Fruit fly (Drosophila melanogaster) S2 (cell line): ENCODE measurements around the gene CG9775.

Source experiments
- CG8478 ChIP-seq: fragments of >200 bp; optimal IDR thresholded peaks from 2 replicates; lab custom pipeline; 2018
- CTCF ChIP-seq, 2 experiments: fragments of >200 bp; optimal IDR thresholded peaks; 2 replicates each; lab custom pipeline; 2018

CG9775 gene

DNA sequence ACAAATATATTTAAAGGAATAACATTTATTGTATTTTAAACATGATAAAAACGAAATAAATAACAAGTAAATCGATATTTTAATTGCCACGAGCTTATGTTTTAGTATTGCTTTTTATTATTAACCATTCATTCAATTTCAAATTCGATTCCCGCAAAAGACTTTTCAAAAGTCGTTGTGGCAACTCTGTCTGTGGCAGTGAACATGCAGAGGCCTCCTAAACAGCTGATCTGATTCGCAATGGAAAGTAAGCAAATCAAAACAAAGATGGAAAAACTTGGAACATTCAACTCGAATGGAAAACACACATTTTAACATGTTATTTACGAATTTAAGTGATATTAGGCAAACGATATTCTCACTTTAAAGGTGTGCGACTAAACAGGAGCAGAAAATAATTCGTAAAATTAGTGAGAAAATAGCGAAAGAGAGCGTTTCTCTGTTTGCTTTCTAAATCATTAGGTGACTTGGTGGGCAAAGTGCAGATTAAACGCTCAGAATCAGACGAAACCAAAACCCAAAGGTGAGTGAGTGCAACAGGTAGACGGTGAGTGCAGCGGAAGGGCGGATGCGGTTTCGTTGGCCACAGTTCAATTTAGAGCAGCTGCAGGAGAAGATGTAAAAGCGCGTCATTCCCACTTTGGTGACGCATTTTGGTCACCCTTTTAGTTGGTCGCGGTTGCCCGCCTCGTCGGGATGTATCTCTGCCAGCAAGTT, 13.1 kb upstream of the CG9775 start, which contains the start of gene spartin:
Gene spartin, plus strand, starts transcription at position 244 of the 717 bp plus-strand sequence.
- TF ChIP-seq CG8478 (lab: Kevin White, UChicago) (no peak), CTCF (optimal IDR thresholded peaks at IDR 0.05; lab: Kevin White, UChicago) (no peak)

DNA sequence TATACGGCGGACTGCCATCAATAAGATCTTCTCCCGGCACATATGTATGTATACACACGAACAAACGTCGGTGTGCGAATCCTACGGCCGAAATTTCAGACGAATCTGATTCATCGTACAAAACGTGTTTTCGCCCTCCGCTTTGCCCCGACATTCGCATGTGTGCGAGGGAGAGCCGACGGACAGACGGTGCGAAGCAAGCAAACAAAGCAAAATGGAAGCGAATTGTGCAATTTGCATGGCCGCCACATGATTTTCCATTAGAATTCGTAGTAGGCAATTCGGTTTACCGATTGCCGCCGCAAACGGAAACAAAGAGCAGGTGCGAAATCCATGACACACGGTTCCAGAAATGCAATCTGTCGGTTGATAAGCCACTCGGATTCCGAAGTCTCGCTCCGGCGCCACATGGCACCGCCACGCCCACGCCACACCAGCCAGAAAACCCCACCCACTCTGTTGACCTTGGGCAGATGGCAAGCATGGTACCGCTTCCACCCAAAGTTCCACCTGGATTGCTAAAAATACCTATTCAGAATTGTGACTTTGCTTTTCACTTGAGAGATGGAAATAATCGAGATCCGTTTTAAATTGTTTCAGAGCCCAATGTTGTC, 8.3 kb upstream of the CG9775 start:
- TF ChIP-seq CG8478 (lab: Kevin White, UChicago): no peak
- no peak for TF ChIP-seq CTCF (optimal IDR thresholded peaks at IDR 0.05; lab: Kevin White, UChicago)

DNA sequence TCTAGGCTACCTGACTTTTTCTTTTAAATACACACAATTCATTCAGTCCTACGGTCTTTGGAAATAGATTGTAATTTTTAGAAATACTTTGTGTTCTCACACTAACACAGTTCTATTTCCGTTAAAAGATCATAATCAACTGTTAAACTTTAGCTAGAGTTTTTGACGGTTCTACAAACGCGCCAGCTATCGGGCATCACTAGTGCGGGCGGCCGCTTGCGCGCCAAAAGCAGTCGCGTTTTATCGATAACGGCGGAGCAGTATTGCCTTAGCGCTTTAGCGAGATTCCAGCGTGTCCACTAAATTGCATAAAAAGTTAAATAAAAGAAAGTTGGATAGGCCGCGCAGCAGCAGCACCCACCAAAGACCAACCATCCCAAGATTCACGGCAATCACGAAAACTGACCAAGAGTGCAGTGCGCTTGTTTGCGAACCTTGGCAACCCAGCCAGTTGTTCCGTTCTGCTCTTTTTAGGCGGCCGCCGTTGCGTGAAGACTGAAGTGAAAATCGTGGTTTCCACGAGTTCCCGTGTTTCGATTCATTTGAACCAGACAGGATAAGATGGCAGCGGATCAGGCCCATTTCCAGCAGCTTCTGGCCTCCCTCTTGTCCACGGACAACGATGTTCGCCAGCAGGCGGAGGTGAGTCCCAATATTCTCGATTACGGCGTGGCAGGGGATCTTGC, 7.6 kb upstream of the CG9775 start, which contains the start of gene Karybeta3:
Gene Karybeta3, plus strand, starts transcription at position 51 of the 686 bp plus-strand sequence.
- TF ChIP-seq CG8478 (lab: Kevin White, UChicago) (no peak), CTCF (optimal IDR thresholded peaks at IDR 0.05; lab: Kevin White, UChicago) (peak in 1 of 2 experiments; percentile 55)

DNA sequence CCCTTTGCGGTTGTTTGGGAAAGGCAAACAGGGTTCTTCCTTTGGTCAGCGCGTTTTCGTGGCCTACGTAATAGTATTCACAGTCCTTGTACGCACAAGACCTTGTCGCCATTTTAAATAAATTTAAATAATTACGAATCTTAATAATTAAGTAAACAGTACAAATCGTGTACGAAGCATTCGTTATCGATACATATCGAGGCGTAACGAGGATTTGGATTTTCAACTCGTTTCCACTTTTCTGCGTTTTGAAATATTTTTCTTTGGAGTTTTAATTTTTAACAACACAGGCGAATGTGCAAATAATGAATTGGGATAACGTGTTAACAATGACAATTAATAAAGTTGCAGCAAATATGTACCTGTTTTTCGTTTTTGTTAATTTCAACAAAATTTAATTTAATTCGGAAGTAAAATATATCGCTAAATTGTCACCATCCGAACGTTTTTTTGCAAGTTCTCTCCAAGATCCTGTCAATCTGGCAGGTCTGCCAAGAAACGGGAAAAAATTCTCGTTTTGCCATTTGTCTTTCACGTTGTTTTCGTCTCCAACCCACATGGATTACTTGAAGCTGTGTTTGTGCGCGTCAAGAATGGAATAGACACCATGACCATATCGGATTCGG, 3.9 kb upstream of the CG9775 start, which contains the start of the genes Dlip2 and rpk:
Gene Dlip2, minus strand, starts transcription at position 199 of the 626 bp plus-strand sequence.
Gene rpk, plus strand, starts transcription at position 525 of the 626 bp plus-strand sequence.
- no peak for TF ChIP-seq CTCF (optimal IDR thresholded peaks at IDR 0.05; lab: Kevin White, UChicago)
- TF ChIP-seq CG8478 (lab: Kevin White, UChicago): no peak

DNA sequence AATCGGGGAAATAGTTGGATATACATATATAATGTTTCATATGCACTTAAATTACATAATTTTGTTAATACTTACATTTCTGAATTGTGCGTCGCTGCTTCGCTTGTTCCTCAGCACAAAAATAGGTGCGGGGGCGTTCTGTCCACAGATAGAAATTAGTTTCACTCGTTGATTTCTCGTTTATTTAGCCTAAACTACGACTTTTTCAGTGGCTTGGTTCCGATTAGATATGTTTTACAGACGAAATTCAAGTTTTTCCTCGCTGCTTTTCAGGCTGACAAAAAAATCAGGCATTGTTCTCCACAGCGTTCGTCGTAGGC, 424 bp downstream of the CG9775 start:
- TF ChIP-seq CTCF (optimal IDR thresholded peaks at IDR 0.05; lab: Kevin White, UChicago) (no peak), CG8478 (lab: Kevin White, UChicago) (no peak)

DNA sequence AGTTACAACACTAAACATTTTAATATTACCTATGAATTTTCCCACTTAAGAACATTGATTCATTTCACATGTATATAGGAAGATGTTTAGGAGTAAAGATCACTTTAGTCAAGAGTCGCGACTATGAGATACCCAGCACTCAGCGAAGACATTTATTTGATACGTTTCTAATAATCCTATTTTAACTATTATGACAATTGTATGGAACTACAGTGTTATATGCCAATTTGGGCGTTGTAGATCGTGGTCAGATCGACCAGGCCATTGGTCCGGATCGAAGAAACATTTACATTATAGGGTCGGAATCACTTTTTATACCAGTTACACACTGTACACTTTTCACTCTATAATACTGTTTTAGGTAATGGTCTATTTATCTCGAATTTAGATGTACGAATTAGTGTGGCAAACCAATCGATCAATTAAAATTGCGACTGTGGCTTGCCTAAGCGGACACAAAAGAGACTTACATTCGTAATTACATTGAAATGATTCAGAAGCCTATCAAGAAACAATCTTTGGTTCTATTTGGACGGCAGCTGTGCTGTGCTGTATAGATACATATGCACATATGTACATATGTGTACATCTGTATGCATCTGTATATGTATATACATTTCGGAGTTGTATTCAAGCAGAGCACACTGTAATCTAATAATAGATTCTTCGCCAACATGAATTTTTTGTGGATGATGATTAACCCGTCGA, 938 bp downstream of the CG9775 start:
- TF ChIP-seq CG8478 (lab: Kevin White, UChicago) (no peak), CTCF (optimal IDR thresholded peaks at IDR 0.05; lab: Kevin White, UChicago) (no peak)

DNA sequence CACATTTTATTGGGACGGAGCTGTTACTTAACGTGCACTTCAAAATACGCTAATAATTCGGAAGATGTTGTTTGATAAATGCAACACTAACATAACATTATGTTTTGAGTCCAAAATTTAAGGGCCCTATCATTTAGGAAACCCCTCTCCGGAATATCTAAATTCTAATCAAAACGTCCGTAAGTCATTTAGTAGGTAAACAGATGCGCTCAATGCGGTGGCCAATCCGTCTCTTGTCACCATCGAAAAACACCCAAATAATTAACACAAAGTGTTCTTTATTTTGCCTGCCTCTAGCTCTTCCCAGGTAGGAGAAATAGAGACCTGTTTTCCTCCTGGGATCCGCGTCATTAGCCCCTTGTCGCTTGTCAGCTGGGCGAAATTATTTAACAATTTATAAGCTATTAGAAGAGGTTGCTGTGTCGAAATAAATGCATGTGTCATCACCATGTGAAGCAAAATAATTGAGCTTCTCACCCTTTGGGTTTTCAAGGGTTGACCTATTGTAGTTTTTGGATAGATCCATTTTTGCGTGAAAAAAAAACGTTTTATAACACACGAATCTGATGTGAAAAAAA, 7.2 kb downstream of the CG9775 start:
- TF ChIP-seq CG8478 (lab: Kevin White, UChicago) (no peak), CTCF (optimal IDR thresholded peaks at IDR 0.05; lab: Kevin White, UChicago) (no peak)

DNA sequence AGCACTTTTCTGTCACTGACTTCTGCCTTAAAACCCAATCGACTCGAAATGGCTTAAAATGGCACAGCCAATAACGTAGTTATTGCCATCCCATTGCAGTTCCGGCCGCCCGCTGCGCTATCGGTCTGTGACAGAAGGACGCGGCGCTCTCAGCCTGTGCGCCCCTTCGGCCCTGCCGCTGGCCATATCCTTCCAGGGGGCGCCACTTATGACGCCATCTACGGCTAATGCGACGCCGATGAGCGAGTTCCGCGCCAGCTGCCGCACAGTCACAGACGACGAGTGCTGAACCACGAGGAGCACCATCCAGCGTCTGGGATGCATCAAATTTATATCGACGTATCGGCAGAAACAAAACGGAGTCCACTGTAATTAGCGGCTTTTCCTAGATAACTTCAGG, 9.0 kb downstream of the CG9775 start:
- TF ChIP-seq CTCF (optimal IDR thresholded peaks at IDR 0.05; lab: Kevin White, UChicago) (peak; percentile 59 to 76), CG8478 (lab: Kevin White, UChicago) (no peak)

DNA sequence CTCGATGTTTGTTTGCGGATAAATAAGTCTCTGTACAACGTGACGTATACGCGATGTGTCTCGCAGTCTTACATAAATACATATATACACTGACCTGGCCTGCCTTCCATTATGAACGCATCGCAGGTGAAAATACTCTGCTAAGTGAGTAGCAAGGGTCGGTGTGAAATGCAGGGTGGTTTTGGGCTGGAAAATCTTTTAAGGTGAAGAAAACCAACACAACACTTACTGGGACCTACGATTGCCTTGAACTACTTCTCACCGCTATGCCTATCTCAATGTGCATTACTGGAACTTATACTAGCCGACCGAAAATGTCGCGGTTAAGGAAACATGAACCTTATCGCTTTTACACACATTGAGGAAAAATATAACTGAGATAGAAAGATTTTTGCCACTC, 25.5 kb downstream of the CG9775 start:
- TF ChIP-seq CG8478 (lab: Kevin White, UChicago): no peak
- TF ChIP-seq CTCF (optimal IDR thresholded peaks at IDR 0.05; lab: Kevin White, UChicago): no peak

DNA sequence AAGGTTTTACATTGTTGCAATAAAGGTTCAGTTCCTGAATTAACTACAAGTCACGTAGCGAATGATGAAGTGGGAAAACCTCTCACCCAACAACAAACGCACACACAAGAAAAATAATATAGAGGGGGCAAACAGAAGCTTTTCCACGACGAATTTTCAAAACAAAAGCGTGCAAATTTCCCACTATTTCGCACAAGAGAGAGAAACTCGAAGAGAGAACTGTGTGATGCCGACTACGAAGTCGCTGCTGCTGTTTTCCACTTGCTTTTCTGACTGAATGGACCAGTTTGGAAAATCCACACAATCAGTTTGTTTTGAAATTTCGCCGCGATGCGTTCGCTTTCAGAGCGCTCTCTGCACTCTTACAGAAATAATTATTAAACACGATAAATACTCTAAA, 29.1 kb downstream of the CG9775 start, which contains the start of gene 5-HT2A:
Gene 5-HT2A, plus strand, starts transcription at position 301 of the 400 bp plus-strand sequence.
- TF ChIP-seq CG8478 (lab: Kevin White, UChicago) (no peak), CTCF (optimal IDR thresholded peaks at IDR 0.05; lab: Kevin White, UChicago) (no peak)

DNA sequence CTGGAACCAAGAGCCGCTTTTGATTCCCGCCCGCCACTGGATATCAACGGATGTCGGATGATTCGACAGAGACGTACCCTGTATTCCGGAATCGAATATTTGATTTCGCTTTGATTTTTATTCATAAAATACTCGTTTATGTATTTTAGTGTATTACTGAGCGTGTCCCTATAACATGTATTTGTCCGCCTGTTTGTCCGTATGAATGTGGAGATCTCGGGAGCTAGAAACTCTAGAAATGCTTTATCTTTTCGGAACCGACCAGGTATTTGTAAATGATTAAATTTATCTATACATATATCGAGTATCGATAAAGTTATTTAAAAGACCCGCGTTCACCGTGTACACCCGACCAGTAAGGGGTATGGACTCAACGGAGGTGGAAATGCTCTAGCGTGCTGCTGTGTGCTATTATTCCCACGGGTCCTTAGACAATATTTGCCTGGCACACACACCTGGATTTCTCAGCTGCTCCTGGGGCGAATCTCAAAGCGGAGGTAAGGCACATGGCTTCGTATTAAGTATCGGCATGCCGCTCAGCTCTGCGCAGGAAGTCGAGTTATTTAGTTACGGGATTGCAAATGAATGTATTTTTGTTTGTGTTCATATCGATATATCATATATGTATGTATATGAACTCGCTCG, 39.6 kb downstream of the CG9775 start:
- TF ChIP-seq CTCF (optimal IDR thresholded peaks at IDR 0.05; lab: Kevin White, UChicago) (no peak), CG8478 (lab: Kevin White, UChicago) (no peak)

DNA sequence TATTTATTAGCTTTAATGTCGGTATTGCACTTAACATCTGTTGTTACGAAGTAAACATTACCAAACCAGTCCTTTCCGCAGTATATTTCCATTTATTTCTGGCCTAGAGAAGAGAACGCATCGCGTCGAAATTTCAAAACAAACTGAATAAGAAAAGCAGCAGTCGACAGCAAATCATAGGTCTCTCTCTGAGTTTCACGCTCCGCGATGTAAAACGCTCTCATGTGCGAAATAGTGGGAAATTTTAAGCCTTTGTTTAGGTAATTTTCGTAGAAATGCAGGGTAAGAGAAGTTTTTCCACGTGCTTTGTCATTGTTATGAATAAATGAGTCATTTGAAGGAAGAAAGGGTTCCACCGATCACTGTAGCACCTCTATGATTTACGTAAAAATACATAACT, 42.0 kb downstream of the CG9775 start:
- no peak for TF ChIP-seq CG8478 (lab: Kevin White, UChicago)
- TF ChIP-seq CTCF (optimal IDR thresholded peaks at IDR 0.05; lab: Kevin White, UChicago): no peak
